Fruit fly (Drosophila melanogaster): ENCODE measurements around the gene CG13375.

dm6 chrX:255369-255768 lies 39.4 kb downstream of the CG13375 start, which contains the start of gene cin:
- TF ChIP-seq CTCF (optimal IDR thresholded peaks at IDR 0.05) (no peak), CG8478 (optimal IDR thresholded peaks at IDR 0.05) (no peak)

Measured in S2 (cell line).